Worm (Caenorhabditis elegans) whole organism, L2 larva: ENCODE measurements around the gene K09E2.2.
A peak's percentile ranks its signal among the peaks of the same experiment; 100 is the strongest.

Source experiments
- R02D3.7 ChIP-seq: fragments of 150-350 bp; optimal IDR thresholded peaks from 2 replicates; lab custom pipeline; 2014; ENCODE audit warnings: missing biosample characterization, missing genetic modification characterization
- ama-1 ChIP-seq: fragments of 150-350 bp; optimal IDR thresholded peaks from 2 replicates; lab custom pipeline; 2018; ENCODE audit warnings: inconsistent platforms
- ceh-16 ChIP-seq: fragments of 150-350 bp; optimal IDR thresholded peaks from 2 replicates; lab custom pipeline; 2014; ENCODE audit warnings: missing biosample characterization, missing genetic modification characterization
- elt-1 ChIP-seq: fragments of 150-350 bp; optimal IDR thresholded peaks from 2 replicates; lab custom pipeline; 2014; ENCODE audit warnings: missing biosample characterization, missing genetic modification characterization
- fos-1 ChIP-seq: fragments of 150-350 bp; optimal IDR thresholded peaks from 2 replicates; lab custom pipeline; 2014; ENCODE audit warnings: missing biosample characterization, missing genetic modification characterization
- lin-11 ChIP-seq: fragments of 150-350 bp; sonication (generic microtip); optimal IDR thresholded peaks from 2 replicates; lab custom pipeline; 2014; ENCODE audit warnings: missing biosample characterization, missing genetic modification characterization, inconsistent platforms, mixed read lengths
- nhr-11 ChIP-seq: fragments of 150-350 bp; optimal IDR thresholded peaks from 2 replicates; lab custom pipeline; 2014; ENCODE audit warnings: missing biosample characterization, missing genetic modification characterization
- nhr-12 ChIP-seq: fragments of 150-350 bp; optimal IDR thresholded peaks from 2 replicates; lab custom pipeline; 2014; ENCODE audit warnings: missing biosample characterization, missing genetic modification characterization
- unc-62 ChIP-seq: fragments of 150-350 bp; optimal IDR thresholded peaks from 2 replicates; lab custom pipeline; 2014; ENCODE audit warnings: missing biosample characterization, missing genetic modification reagents, missing genetic modification characterization
- zag-1 ChIP-seq: fragments of 150-350 bp; optimal IDR thresholded peaks from 2 replicates; lab custom pipeline; 2014; ENCODE audit warnings: missing biosample characterization, missing genetic modification characterization

- TF ChIP-seq fos-1 (tag; lab: Kevin White, UChicago): peak; percentile 44
- no peak for TF ChIP-seq elt-1
- no peak for TF ChIP-seq ceh-16 (tag; lab: Kevin White, UChicago)
- no peak for TF ChIP-seq lin-11 (tag; lab: Kevin White, UChicago)
- TF ChIP-seq ama-1 (lab: Kevin White, UChicago): no peak
- no peak for TF ChIP-seq zag-1 (tag; lab: Kevin White, UChicago)
- TF ChIP-seq R02D3.7: no peak
- no peak for TF ChIP-seq nhr-11
- TF ChIP-seq unc-62: no peak
- no peak for TF ChIP-seq nhr-12 (tag; lab: Kevin White, UChicago)
Measured at ce11 chrX:8646287-8646686, 26.6 kb upstream of the K09E2.2 start.
